ENCODE assay signal across 1 fruit fly cellular context in genomic region chr3L:16286258-16286657, dm6.
A peak's percentile ranks its signal among the peaks of the same experiment; 100 is the strongest.
TF ChIP-seq lines count a peak whose summit lies in the region.

No protein-coding gene starts in this region.

TF ChIP-seq in whole organism, embryonic, 481 proteins besides CTCF, POLR2A, EP300 and RAD21 (continued from another document):
- TF ChIP-seq CG2875 (GFP tag; optimal IDR thresholded peaks at IDR 0.05; lab: Kevin White, UChicago) = no peak
- no peak for TF ChIP-seq chif (GFP tag; optimal IDR thresholded peaks at IDR 0.05; lab: Kevin White, UChicago)
- no peak for TF ChIP-seq Doc3 (GFP tag; IDR thresholded peaks at IDR 0.05; lab: Robert Waterston, UW; ENCODE audit: partially characterized antibody)
- TF ChIP-seq gce (GFP tag; IDR thresholded peaks at IDR 0.05; lab: Robert Waterston, UW) = no peak
- TF ChIP-seq Abd-B (GFP tag; optimal IDR thresholded peaks at IDR 0.05; lab: Kevin White, UChicago) = no peak
- TF ChIP-seq phol (tag; optimal IDR thresholded peaks at IDR 0.05; lab: Kevin White, UChicago) = peak; percentile 28
- no peak for TF ChIP-seq zfh2 (GFP tag; optimal IDR thresholded peaks at IDR 0.05; lab: Kevin White, UChicago)
- TF ChIP-seq crp (GFP tag; optimal IDR thresholded peaks at IDR 0.05; lab: Kevin White, UChicago) = no peak
- TF ChIP-seq CG14441 (GFP tag; IDR thresholded peaks at IDR 0.05; lab: Robert Waterston, UW) = peak; percentile 57
- peak; percentile 20 for TF ChIP-seq CG30403 (GFP tag; optimal IDR thresholded peaks at IDR 0.05; lab: Kevin White, UChicago)
- TF ChIP-seq Dp (GFP tag; optimal IDR thresholded peaks at IDR 0.05; lab: Kevin White, UChicago) = no peak
- TF ChIP-seq HmgD (GFP tag; optimal IDR thresholded peaks at IDR 0.05; lab: Kevin White, UChicago) = no peak
- TF ChIP-seq Xbp1 (GFP tag; optimal IDR thresholded peaks at IDR 0.05; lab: Kevin White, UChicago) = peak; percentile 10
- TF ChIP-seq Dek (tag; optimal IDR thresholded peaks at IDR 0.05; lab: Kevin White, UChicago) = no peak
- TF ChIP-seq CG9437 (GFP tag; optimal IDR thresholded peaks at IDR 0.05; lab: Kevin White, UChicago) = no peak
- TF ChIP-seq HHEX (GFP tag; optimal IDR thresholded peaks at IDR 0.05; lab: Kevin White, UChicago) = no peak
- TF ChIP-seq lov (optimal IDR thresholded peaks at IDR 0.05; lab: Kevin White, UChicago) = no peak
- no peak for TF ChIP-seq lov (GFP tag; IDR thresholded peaks at IDR 0.05; lab: Robert Waterston, UW)
- TF ChIP-seq CG17802 (tag; optimal IDR thresholded peaks at IDR 0.05; lab: Kevin White, UChicago) = no peak
- peak; percentile 79 for TF ChIP-seq cwo (GFP tag; optimal IDR thresholded peaks at IDR 0.05; lab: Kevin White, UChicago)
- no peak for TF ChIP-seq CG8388 (GFP tag; optimal IDR thresholded peaks at IDR 0.05; lab: Kevin White, UChicago)
- no peak for TF ChIP-seq CG43689 (GFP tag; IDR thresholded peaks at IDR 0.05; lab: Robert Waterston, UW)
- TF ChIP-seq CG11456 (GFP tag; IDR thresholded peaks at IDR 0.05; lab: Robert Waterston, UW) = no peak
- no peak for TF ChIP-seq CG34376 (GFP tag; optimal IDR thresholded peaks at IDR 0.05; lab: Kevin White, UChicago)
- TF ChIP-seq CG1024 (GFP tag; IDR thresholded peaks at IDR 0.05; lab: Robert Waterston, UW) = no peak
- TF ChIP-seq Med (GFP tag; lab: Kevin White, UChicago) = peak; percentile 79
- TF ChIP-seq Xrp1 (GFP tag; IDR thresholded peaks at IDR 0.05; lab: Robert Waterston, UW) = no peak
- 0 out of 4 replicates have a peak, but pooled peaks have one; percentile 47 for TF ChIP-seq chinmo (GFP tag; IDR thresholded peaks at IDR 0.05; lab: Robert Waterston, UW; ENCODE audit: partially characterized antibody)
- TF ChIP-seq gem (tag; optimal IDR thresholded peaks at IDR 0.05; lab: Kevin White, UChicago) = peak; percentile 56
- no peak for TF ChIP-seq CG18011 (GFP tag; optimal IDR thresholded peaks at IDR 0.05; lab: Kevin White, UChicago)
- TF ChIP-seq CG8290 (GFP tag; optimal IDR thresholded peaks at IDR 0.05; lab: Kevin White, UChicago) = no peak
- peak in 1 of 2 experiments; percentile 46 for TF ChIP-seq CG8290 (tag; optimal IDR thresholded peaks at IDR 0.05; lab: Kevin White, UChicago)
- no peak for TF ChIP-seq Adf1 (GFP tag; IDR thresholded peaks at IDR 0.05; lab: Robert Waterston, UW)
- no peak for TF ChIP-seq sisA (GFP tag; IDR thresholded peaks at IDR 0.05; lab: Robert Waterston, UW)
- TF ChIP-seq CG12071 (GFP tag; optimal IDR thresholded peaks at IDR 0.05; lab: Kevin White, UChicago) = peak; percentile 31
- TF ChIP-seq CG11085 (GFP tag; IDR thresholded peaks at IDR 0.05; lab: Robert Waterston, UW) = no peak
- no peak for TF ChIP-seq H2.0 (GFP tag; IDR thresholded peaks at IDR 0.05; lab: Robert Waterston, UW)
- TF ChIP-seq CG7839 (tag; optimal IDR thresholded peaks at IDR 0.05; lab: Kevin White, UChicago) = peak; percentile 48
- no peak for TF ChIP-seq D (optimal IDR thresholded peaks at IDR 0.05; lab: Kevin White, UChicago)
- no peak for TF ChIP-seq D (GFP tag; optimal IDR thresholded peaks at IDR 0.05; lab: Kevin White, UChicago)
- no peak for TF ChIP-seq CG6765 (GFP tag; optimal IDR thresholded peaks at IDR 0.05; lab: Kevin White, UChicago)
- no peak for TF ChIP-seq pan (optimal IDR thresholded peaks at IDR 0.05; lab: Kevin White, UChicago)
- peak in 1 of 2 experiments; percentile 56 for TF ChIP-seq pan (GFP tag; optimal IDR thresholded peaks at IDR 0.05 in 1 of 2, IDR thresholded peaks at IDR 0.05 in 1 of 2)
- no peak for TF ChIP-seq CG11247 (GFP tag; IDR thresholded peaks at IDR 0.05; lab: Robert Waterston, UW)
- no peak for TF ChIP-seq onecut (GFP tag; IDR thresholded peaks at IDR 0.05; lab: Robert Waterston, UW)
- no peak for TF ChIP-seq CG10147 (GFP tag; optimal IDR thresholded peaks at IDR 0.05; lab: Kevin White, UChicago)
- no peak for TF ChIP-seq wor (GFP tag; IDR thresholded peaks at IDR 0.05; lab: Robert Waterston, UW)
- no peak for TF ChIP-seq CG17829 (tag; optimal IDR thresholded peaks at IDR 0.05; lab: Kevin White, UChicago)
- TF ChIP-seq CG9727 (GFP tag; optimal IDR thresholded peaks at IDR 0.05; lab: Kevin White, UChicago) = no peak
- TF ChIP-seq zf30C (GFP tag; optimal IDR thresholded peaks at IDR 0.05; lab: Kevin White, UChicago) = no peak
- no peak for TF ChIP-seq Lhr (GFP tag; optimal IDR thresholded peaks at IDR 0.05; lab: Kevin White, UChicago)
- TF ChIP-seq Blimp-1 (GFP tag; optimal IDR thresholded peaks at IDR 0.05; lab: Kevin White, UChicago) = peak; percentile 23
- TF ChIP-seq Rx (GFP tag; IDR thresholded peaks at IDR 0.05; lab: Robert Waterston, UW) = no peak
- no peak for TF ChIP-seq sim (GFP tag; IDR thresholded peaks at IDR 0.05; lab: Robert Waterston, UW)
- TF ChIP-seq gcm (GFP tag; optimal IDR thresholded peaks at IDR 0.05; lab: Kevin White, UChicago) = peak; percentile 9
- TF ChIP-seq Dll (GFP tag; IDR thresholded peaks at IDR 0.05; lab: Robert Waterston, UW; ENCODE audit: partially characterized antibody) = no peak
- TF ChIP-seq Fer3 (tag; optimal IDR thresholded peaks at IDR 0.05; lab: Kevin White, UChicago) = no peak
- TF ChIP-seq grau (tag; optimal IDR thresholded peaks at IDR 0.05; lab: Kevin White, UChicago) = peak; percentile 35
- peak in 1 of 2 experiments; percentile 67 for TF ChIP-seq Hr51 (GFP tag; optimal IDR thresholded peaks at IDR 0.05; lab: Kevin White, UChicago)
- TF ChIP-seq dysf (GFP tag; IDR thresholded peaks at IDR 0.05; lab: Robert Waterston, UW) = peak; percentile 56; the same call in 2 of the 3 replicates
- TF ChIP-seq CG11504 (tag; optimal IDR thresholded peaks at IDR 0.05; lab: Kevin White, UChicago) = peak; percentile 68
- TF ChIP-seq Dbx (GFP tag; IDR thresholded peaks at IDR 0.05; lab: Robert Waterston, UW) = no peak
- TF ChIP-seq bsh (GFP tag; optimal IDR thresholded peaks at IDR 0.05; lab: Kevin White, UChicago) = peak; percentile 12 to 16
- no peak for TF ChIP-seq CG10431 (GFP tag; optimal IDR thresholded peaks at IDR 0.05; lab: Kevin White, UChicago)
- TF ChIP-seq dmrt11E (tag; optimal IDR thresholded peaks at IDR 0.05; lab: Kevin White, UChicago) = no peak
- TF ChIP-seq CG6683 (GFP tag; optimal IDR thresholded peaks at IDR 0.05; lab: Kevin White, UChicago) = no peak
- no peak for TF ChIP-seq cad (GFP tag; optimal IDR thresholded peaks at IDR 0.05; lab: Kevin White, UChicago)
- TF ChIP-seq CG13775 (GFP tag; optimal IDR thresholded peaks at IDR 0.05; lab: Kevin White, UChicago) = no peak
- no peak for TF ChIP-seq Hr39 (optimal IDR thresholded peaks at IDR 0.05; lab: Kevin White, UChicago)
- TF ChIP-seq Nf-YC (tag; optimal IDR thresholded peaks at IDR 0.05; lab: Kevin White, UChicago) = no peak
- peak; percentile 66 for TF ChIP-seq row (GFP tag; IDR thresholded peaks at IDR 0.05; lab: Robert Waterston, UW)
- no peak for TF ChIP-seq CG10654 (GFP tag; optimal IDR thresholded peaks at IDR 0.05; lab: Kevin White, UChicago)
- TF ChIP-seq CG10274 (GFP tag; optimal IDR thresholded peaks at IDR 0.05; lab: Kevin White, UChicago) = no peak
- TF ChIP-seq CG14050 (GFP tag; IDR thresholded peaks at IDR 0.05; lab: Robert Waterston, UW) = 0 out of 3 replicates have a peak, but pooled peaks have one; percentile 17
- TF ChIP-seq NC2α (GFP tag; optimal IDR thresholded peaks at IDR 0.05; lab: Kevin White, UChicago) = no peak
- TF ChIP-seq CG9797 (GFP tag; optimal IDR thresholded peaks at IDR 0.05; lab: Kevin White, UChicago) = no peak
- TF ChIP-seq CG3065 (GFP tag; optimal IDR thresholded peaks at IDR 0.05; lab: Kevin White, UChicago) = no peak
- 0 out of 2 replicates have a peak, but pooled peaks have one; percentile 8 for TF ChIP-seq CG32772 (GFP tag; IDR thresholded peaks at IDR 0.05; lab: Robert Waterston, UW)
- no peak for TF ChIP-seq en (GFP tag; optimal IDR thresholded peaks at IDR 0.05; lab: Kevin White, UChicago)
- peak; percentile 6 for TF ChIP-seq run (tag; optimal IDR thresholded peaks at IDR 0.05; lab: Kevin White, UChicago)
- TF ChIP-seq dmrt99B (tag; optimal IDR thresholded peaks at IDR 0.05; lab: Kevin White, UChicago) = peak; percentile 67
- TF ChIP-seq CG10267 (tag; optimal IDR thresholded peaks at IDR 0.05; lab: Kevin White, UChicago) = no peak
- 0 out of 3 replicates have a peak, but pooled peaks have one; percentile 32 for TF ChIP-seq CG7357 (GFP tag; IDR thresholded peaks at IDR 0.05; lab: Robert Waterston, UW)
- TF ChIP-seq CG12942 (GFP tag; optimal IDR thresholded peaks at IDR 0.05; lab: Kevin White, UChicago) = no peak
- TF ChIP-seq Ets97D (GFP tag; optimal IDR thresholded peaks at IDR 0.05; lab: Kevin White, UChicago) = no peak
- TF ChIP-seq B-H2 (GFP tag; optimal IDR thresholded peaks at IDR 0.05; lab: Kevin White, UChicago) = no peak
- TF ChIP-seq tgo (GFP tag; IDR thresholded peaks at IDR 0.05; lab: Robert Waterston, UW) = peak; percentile 35; the same call in 2 of the 3 replicates
- TF ChIP-seq zen (tag; optimal IDR thresholded peaks at IDR 0.05; lab: Kevin White, UChicago) = no peak
- TF ChIP-seq lbe (GFP tag; optimal IDR thresholded peaks at IDR 0.05; lab: Kevin White, UChicago) = no peak
- TF ChIP-seq zen2 (GFP tag; IDR thresholded peaks at IDR 0.05; lab: Robert Waterston, UW; ENCODE audit: partially characterized antibody) = no peak
- TF ChIP-seq CG4707 (GFP tag; optimal IDR thresholded peaks at IDR 0.05; lab: Kevin White, UChicago) = no peak
- peak in 1 of 2 experiments; percentile 51 for TF ChIP-seq Eip74EF (GFP tag; optimal IDR thresholded peaks at IDR 0.05; lab: Kevin White, UChicago)
- peak; percentile 45 for TF ChIP-seq D19A (tag; optimal IDR thresholded peaks at IDR 0.05; lab: Kevin White, UChicago)
- TF ChIP-seq hkb (optimal IDR thresholded peaks at IDR 0.05; lab: Kevin White, UChicago) = no peak
- TF ChIP-seq hkb (GFP tag; IDR thresholded peaks at IDR 0.05; lab: Robert Waterston, UW) = 0 out of 2 replicates have a peak, but pooled peaks have one; percentile 22
- no peak for TF ChIP-seq CG6854 (GFP tag; optimal IDR thresholded peaks at IDR 0.05; lab: Kevin White, UChicago)
- TF ChIP-seq Elba2 (GFP tag; optimal IDR thresholded peaks at IDR 0.05; lab: Kevin White, UChicago) = no peak
- TF ChIP-seq abd-A (tag; optimal IDR thresholded peaks at IDR 0.05; lab: Kevin White, UChicago) = peak; percentile 21
- TF ChIP-seq toy (GFP tag; IDR thresholded peaks at IDR 0.05; lab: Robert Waterston, UW) = no peak
- TF ChIP-seq Ptx1 (GFP tag; IDR thresholded peaks at IDR 0.05; lab: Robert Waterston, UW) = peak; percentile 60; the same call in 1 of the 2 replicates
- TF ChIP-seq CG6689 (GFP tag; IDR thresholded peaks at IDR 0.05; lab: Robert Waterston, UW) = 0 out of 2 replicates have a peak, but pooled peaks have one; percentile 33
- no peak for TF ChIP-seq gro (GFP tag; optimal IDR thresholded peaks at IDR 0.05; lab: Kevin White, UChicago)
- TF ChIP-seq sens (GFP tag; lab: Kevin White, UChicago) = peak; percentile 74
- no peak for TF ChIP-seq CG10321 (GFP tag; IDR thresholded peaks at IDR 0.05; lab: Robert Waterston, UW)
- peak; percentile 45; the same call in 1 of the 3 replicates for TF ChIP-seq so (GFP tag; IDR thresholded peaks at IDR 0.05; lab: Robert Waterston, UW)
- no peak for TF ChIP-seq dan (GFP tag; IDR thresholded peaks at IDR 0.05; lab: Robert Waterston, UW)
